Fruit fly (Drosophila melanogaster) whole organism, embryonic: ENCODE data around the gene TotB.

Experiments
- Adf1 ChIP-seq: fragments of 200-800 bp; sonication (Bioruptor generic); IDR thresholded peaks from 2 replicates; pipeline ENCODE4 v1.3.6; 2022; ENCODE audit warnings: missing biosample characterization, missing genetic modification characterization
- Atf-2 ChIP-seq: fragments of 200-800 bp; sonication (Bioruptor generic); optimal IDR thresholded peaks from 2 replicates; lab custom pipeline; 2016; ENCODE audit warnings: missing biosample characterization, missing genetic modification characterization
- Awh ChIP-seq: fragments of 200-800 bp; sonication (Bioruptor generic); IDR thresholded peaks from 2 replicates; pipeline ENCODE4, ENCODE4 v1.3.6; 2022; ENCODE audit warnings: missing biosample characterization, missing genetic modification characterization
- CG10209 ChIP-seq: fragments of 200-800 bp; sonication (Bioruptor generic); optimal IDR thresholded peaks from 3 replicates; lab custom pipeline; 2017; ENCODE audit warnings: missing biosample characterization, mild to moderate bottlenecking, missing genetic modification characterization, missing genetic modification reagents
- CG14710 ChIP-seq: fragments of 200-800 bp; sonication (Bioruptor generic); optimal IDR thresholded peaks from 3 replicates; lab custom pipeline; 2019; ENCODE audit warnings: missing biosample characterization, mild to moderate bottlenecking, missing genetic modification characterization, moderate library complexity
- CG17359 ChIP-seq: fragments of 200-800 bp; sonication (Bioruptor generic); optimal IDR thresholded peaks from 3 replicates; lab custom pipeline; 2018; ENCODE audit warnings: missing biosample characterization, mild to moderate bottlenecking, missing genetic modification characterization, moderate library complexity
- CG1832 ChIP-seq: fragments of 200-800 bp; sonication (Bioruptor generic); optimal IDR thresholded peaks from 2 replicates; lab custom pipeline; 2017; ENCODE audit warnings: missing biosample characterization, mild to moderate bottlenecking, missing genetic modification characterization, inconsistent platforms
- CG18764 ChIP-seq: fragments of 200-800 bp; sonication (Bioruptor generic); optimal IDR thresholded peaks from 3 replicates; lab custom pipeline; 2016; ENCODE audit warnings: missing biosample characterization, missing genetic modification characterization
- CG2129 ChIP-seq: fragments of 200-800 bp; sonication (Bioruptor generic); IDR thresholded peaks from 2 replicates; pipeline ENCODE4 v1.3.6; 2022; ENCODE audit warnings: missing biosample characterization, missing genetic modification characterization; ENCODE audit not compliant: partially characterized antibody
- CG33213 ChIP-seq: fragments of 200-800 bp; sonication (Bioruptor generic); optimal IDR thresholded peaks from 3 replicates; lab custom pipeline; 2016; ENCODE audit warnings: missing biosample characterization, missing genetic modification characterization
- CG34376 ChIP-seq: fragments of 200-800 bp; sonication (Bioruptor generic); optimal IDR thresholded peaks from 2 replicates; lab custom pipeline; 2018; ENCODE audit warnings: missing biosample characterization, mild to moderate bottlenecking, missing genetic modification characterization
- CG3847 ChIP-seq: fragments of 200-800 bp; sonication (Bioruptor generic); IDR thresholded peaks from 2 replicates; pipeline ENCODE4 v1.3.6; 2022; ENCODE audit warnings: missing biosample characterization, missing genetic modification characterization
- CG43689 ChIP-seq: fragments of 200-800 bp; sonication (Bioruptor generic); IDR thresholded peaks from 2 replicates; pipeline ENCODE4 v1.3.6; 2022; ENCODE audit warnings: missing biosample characterization, missing genetic modification characterization
- CG5180 ChIP-seq: fragments of 200-800 bp; sonication (Bioruptor generic); optimal IDR thresholded peaks from 3 replicates; lab custom pipeline; 2017; ENCODE audit warnings: missing biosample characterization, missing genetic modification characterization, mild to moderate bottlenecking, moderate library complexity, missing genetic modification reagents
- CG6272 ChIP-seq: fragments of 200-800 bp; sonication (Bioruptor generic); IDR thresholded peaks from 2 replicates; pipeline ENCODE4 v1.3.6; 2022; ENCODE audit warnings: missing biosample characterization, missing genetic modification characterization
- CG6654 ChIP-seq: fragments of 200-800 bp; sonication (Bioruptor generic); optimal IDR thresholded peaks from 2 replicates; lab custom pipeline; 2017; ENCODE audit warnings: missing biosample characterization, mild to moderate bottlenecking, missing genetic modification characterization
- CG6854 ChIP-seq: fragments of 200-800 bp; sonication (Bioruptor generic); optimal IDR thresholded peaks from 3 replicates; lab custom pipeline; 2017; ENCODE audit warnings: missing biosample characterization, mild to moderate bottlenecking, missing genetic modification characterization
- CG9797 ChIP-seq: fragments of 200-800 bp; sonication (Bioruptor generic); optimal IDR thresholded peaks from 3 replicates; lab custom pipeline; 2018; ENCODE audit warnings: missing biosample characterization, mild to moderate bottlenecking, missing genetic modification characterization
- Dek ChIP-seq: fragments of 200-800 bp; sonication (Bioruptor generic); optimal IDR thresholded peaks from 3 replicates; lab custom pipeline; 2019; ENCODE audit warnings: missing biosample characterization, mild to moderate bottlenecking, missing genetic modification characterization, moderate library complexity
- Doc3 ChIP-seq: fragments of 200-800 bp; sonication (Bioruptor generic); IDR thresholded peaks from 3 replicates; pipeline ENCODE4 v1.3.6; 2022; ENCODE audit warnings: missing biosample characterization, missing genetic modification characterization; ENCODE audit not compliant: partially characterized antibody
- Fer2 ChIP-seq: fragments of 200-800 bp; sonication (Bioruptor generic); optimal IDR thresholded peaks from 2 replicates; lab custom pipeline; 2018; ENCODE audit warnings: missing biosample characterization, mild to moderate bottlenecking, missing genetic modification characterization, moderate library complexity
- HHEX ChIP-seq: fragments of 200-800 bp; sonication (Bioruptor generic); optimal IDR thresholded peaks from 3 replicates; lab custom pipeline; 2017; ENCODE audit warnings: missing biosample characterization, mild to moderate bottlenecking, missing genetic modification characterization, missing genetic modification reagents
- Hmr ChIP-seq: fragments of 200-800 bp; sonication (Bioruptor generic); optimal IDR thresholded peaks from 3 replicates; lab custom pipeline; 2017; ENCODE audit warnings: mild to moderate bottlenecking, missing biosample characterization, missing genetic modification reagents, missing genetic modification characterization
- Lhr ChIP-seq: fragments of 200-800 bp; sonication (Bioruptor generic); optimal IDR thresholded peaks from 3 replicates; lab custom pipeline; 2017; ENCODE audit warnings: mild to moderate bottlenecking, missing biosample characterization, missing genetic modification reagents, missing genetic modification characterization
- Meics ChIP-seq: fragments of 200-800 bp; sonication (Bioruptor generic); optimal IDR thresholded peaks from 2 replicates; lab custom pipeline; 2017; ENCODE audit warnings: missing biosample characterization, mild to moderate bottlenecking, missing genetic modification characterization
- NK7.1 ChIP-seq: fragments of 200-800 bp; sonication (Bioruptor generic); optimal IDR thresholded peaks from 3 replicates; lab custom pipeline; 2016; ENCODE audit warnings: missing biosample characterization, missing genetic modification characterization
- Opbp ChIP-seq: fragments of 200-800 bp; sonication (Bioruptor generic); IDR thresholded peaks from 3 replicates; pipeline ENCODE4 v1.3.6; 2022; ENCODE audit warnings: missing biosample characterization, missing genetic modification characterization; ENCODE audit not compliant: partially characterized antibody
- PHDP ChIP-seq: fragments of 200-800 bp; sonication (Bioruptor generic); optimal IDR thresholded peaks from 3 replicates; lab custom pipeline; 2018; ENCODE audit warnings: missing biosample characterization, mild to moderate bottlenecking, missing genetic modification characterization, moderate library complexity
- Sox102F ChIP-seq: fragments of 200-800 bp; sonication (Bioruptor generic); optimal IDR thresholded peaks from 2 replicates; lab custom pipeline; 2018; ENCODE audit warnings: missing biosample characterization, mild to moderate bottlenecking, missing genetic modification characterization, moderate library complexity
- az2 ChIP-seq: fragments of 200-800 bp; sonication (Bioruptor generic); optimal IDR thresholded peaks from 3 replicates; lab custom pipeline; 2016; ENCODE audit warnings: missing biosample characterization, missing genetic modification characterization
- bowl ChIP-seq: fragments of 200-800 bp; sonication (Bioruptor generic); IDR thresholded peaks from 2 replicates; pipeline ENCODE4 v1.3.6; 2022; ENCODE audit warnings: missing biosample characterization, missing genetic modification characterization
- cad ChIP-seq: fragments of >200 bp; optimal IDR thresholded peaks from 2 replicates; lab custom pipeline; 2017; ENCODE audit warnings: missing biosample characterization, missing genetic modification characterization
- chif ChIP-seq, 2 experiments: fragments of 200-800 bp; sonication (Bioruptor generic); optimal IDR thresholded peaks; 3 replicates each; lab custom pipeline; 2016; ENCODE audit warnings: missing biosample characterization in 2 of 2, missing genetic modification characterization in 2 of 2
- cwo ChIP-seq: fragments of 200-800 bp; sonication (Bioruptor generic); optimal IDR thresholded peaks from 3 replicates; lab custom pipeline; 2017; ENCODE audit warnings: missing biosample characterization, missing genetic modification characterization, mild to moderate bottlenecking, moderate library complexity, missing genetic modification reagents
- dpn ChIP-seq, 2 experiments: fragments of 200-800 bp; sonication (Bioruptor generic); optimal IDR thresholded peaks; 3 replicates each; lab custom pipeline; 2016; ENCODE audit warnings: missing biosample characterization in 2 of 2, missing genetic modification characterization in 2 of 2
- ftz-f1 ChIP-seq: fragments of 200-800 bp; sonication (Bioruptor generic); optimal IDR thresholded peaks from 2 replicates; lab custom pipeline; 2016; ENCODE audit warnings: missing biosample characterization, missing genetic modification characterization
- gcm ChIP-seq: fragments of 200-800 bp; sonication (Bioruptor generic); optimal IDR thresholded peaks from 2 replicates; lab custom pipeline; 2019; ENCODE audit warnings: missing biosample characterization, mild to moderate bottlenecking, missing genetic modification characterization, moderate library complexity
- gro ChIP-seq: fragments of 200-800 bp; sonication (Bioruptor generic); optimal IDR thresholded peaks from 2 replicates; lab custom pipeline; 2016; ENCODE audit warnings: missing biosample characterization, missing genetic modification characterization
- gsb-n ChIP-seq: fragments of 200-800 bp; sonication (Bioruptor generic); optimal IDR thresholded peaks from 3 replicates; lab custom pipeline; 2018; ENCODE audit warnings: missing biosample characterization, mild to moderate bottlenecking, missing genetic modification characterization
- hbn ChIP-seq: fragments of 200-800 bp; sonication (Bioruptor generic); IDR thresholded peaks from 2 replicates; pipeline ENCODE4 v1.3.6; 2022; ENCODE audit warnings: missing biosample characterization, missing genetic modification characterization; ENCODE audit not compliant: partially characterized antibody
- insv ChIP-seq, 2 experiments: fragments of 200-800 bp; sonication (Bioruptor generic); optimal IDR thresholded peaks; 3 replicates each; lab custom pipeline; 2016 to 2018; ENCODE audit warnings: missing biosample characterization in 2 of 2, missing genetic modification characterization in 2 of 2
- inv ChIP-seq: fragments of 200-800 bp; sonication (Bioruptor generic); IDR thresholded peaks from 2 replicates; pipeline ENCODE4 v1.3.6; 2022; ENCODE audit warnings: missing biosample characterization, missing genetic modification characterization; ENCODE audit not compliant: partially characterized antibody
- odd ChIP-seq: fragments of 200-800 bp; sonication (Bioruptor generic); optimal IDR thresholded peaks from 2 replicates; lab custom pipeline; 2017; ENCODE audit warnings: missing biosample characterization, mild to moderate bottlenecking, missing genetic modification characterization
- otp ChIP-seq: fragments of 200-800 bp; sonication (Bioruptor generic); IDR thresholded peaks from 3 replicates; pipeline ENCODE4, ENCODE4 v1.3.6; 2022; ENCODE audit warnings: missing biosample characterization, missing genetic modification characterization
- pnt ChIP-seq: fragments of 200-800 bp; sonication (Bioruptor generic); optimal IDR thresholded peaks from 3 replicates; lab custom pipeline; 2016; ENCODE audit warnings: missing biosample characterization, missing genetic modification characterization
- slou ChIP-seq: fragments of 200-800 bp; sonication (Bioruptor generic); optimal IDR thresholded peaks from 3 replicates; lab custom pipeline; 2016; ENCODE audit warnings: missing biosample characterization, missing genetic modification characterization
- tio ChIP-seq: fragments of 200-800 bp; sonication (Bioruptor generic); optimal IDR thresholded peaks from 2 replicates; lab custom pipeline; 2017; ENCODE audit warnings: missing biosample characterization, missing genetic modification characterization, inconsistent platforms
- zen ChIP-seq: fragments of 200-800 bp; sonication (Bioruptor generic); optimal IDR thresholded peaks from 3 replicates; lab custom pipeline; 2018; ENCODE audit warnings: missing biosample characterization, mild to moderate bottlenecking, missing genetic modification characterization, moderate library complexity

The TotB gene

dm6 chr3R:20829416-20830131 lies 44.2 kb upstream of the TotB start (continued):
- TF ChIP-seq Adf1 (GFP tag; lab: Robert Waterston, UW) (peak; percentile 83), CG18764 (GFP tag; lab: Kevin White, UChicago) (no peak), PHDP (tag; lab: Kevin White, UChicago) (no peak), CG6854 (GFP tag; lab: Kevin White, UChicago) (no peak), CG10209 (peak; percentile 44), Atf-2 (no peak), NK7.1 (no peak), ftz-f1 (peak; percentile 80), tio (GFP tag; lab: Kevin White, UChicago) (no peak), CG3847 (GFP tag; lab: Robert Waterston, UW) (0 out of 2 replicates have a peak, but pooled peaks have one; percentile 18), CG1832 (GFP tag; lab: Kevin White, UChicago) (no peak), CG14710 (tag; lab: Kevin White, UChicago) (peak; percentile 18), cad (GFP tag; lab: Kevin White, UChicago) (no peak), otp (GFP tag; lab: Robert Waterston, UW) (0 out of 3 replicates have a peak, but pooled peaks have one; percentile 9), hbn (GFP tag; lab: Robert Waterston, UW) (0 out of 2 replicates have a peak, but pooled peaks have one; percentile 37), az2 (GFP tag; lab: Kevin White, UChicago) (peak; percentile 20), chif (GFP tag; optimal IDR thresholded peaks at IDR 0.05; lab: Kevin White, UChicago) (no peak), Awh (GFP tag; lab: Robert Waterston, UW) (no peak), pnt (GFP tag; lab: Kevin White, UChicago) (no peak), Doc3 (GFP tag; lab: Robert Waterston, UW) (no peak), CG5180 (GFP tag; lab: Kevin White, UChicago) (no peak), Dek (tag; lab: Kevin White, UChicago) (peak; percentile 36), CG17359 (no peak), CG9797 (GFP tag; lab: Kevin White, UChicago) (no peak), CG6654 (GFP tag; lab: Kevin White, UChicago) (no peak), gro (GFP tag; lab: Kevin White, UChicago) (no peak), bowl (no peak), HHEX (GFP tag; lab: Kevin White, UChicago) (no peak), CG34376 (no peak), Hmr (no peak), CG43689 (GFP tag; lab: Robert Waterston, UW) (no peak), insv (GFP tag; optimal IDR thresholded peaks at IDR 0.05; lab: Kevin White, UChicago) (no peak), Meics (GFP tag; lab: Kevin White, UChicago) (peak; percentile 53), CG6272 (GFP tag; lab: Robert Waterston, UW) (peak; percentile 25; the same call in 1 of the 2 replicates), Sox102F (GFP tag; lab: Kevin White, UChicago) (peak; percentile 8), Lhr (GFP tag; lab: Kevin White, UChicago) (no peak), slou (GFP tag; lab: Kevin White, UChicago) (no peak), Fer2 (no peak), CG33213 (GFP tag; lab: Kevin White, UChicago) (no peak), CG2129 (GFP tag; lab: Robert Waterston, UW) (no peak), dpn (GFP tag; optimal IDR thresholded peaks at IDR 0.05; lab: Kevin White, UChicago) (no peak), inv (GFP tag; lab: Robert Waterston, UW) (no peak), zen (tag; lab: Kevin White, UChicago) (no peak), cwo (GFP tag; lab: Kevin White, UChicago) (peak; percentile 72), odd (GFP tag; lab: Kevin White, UChicago) (no peak), gsb-n (tag; lab: Kevin White, UChicago) (no peak), Opbp (peak; percentile 42; the same call in 1 of the 3 replicates), gcm (no peak)
